Fruit fly (Drosophila melanogaster) whole organism, pupa: ENCODE measurements around the gene CG14731.

ENCODE experiments used
- CG10348 ChIP-seq: fragments of 200-800 bp; sonication (Bioruptor generic); IDR thresholded peaks from 2 replicates; pipeline ENCODE4 v1.3.6; 2022; ENCODE audit warnings: missing biosample characterization, missing genetic modification characterization
- CG12605 ChIP-seq: fragments of 200-800 bp; sonication (Bioruptor generic); IDR thresholded peaks from 2 replicates; pipeline ENCODE4 v1.3.6; 2022; ENCODE audit warnings: missing biosample characterization, missing genetic modification characterization
- CG13204 ChIP-seq: fragments of 200-800 bp; sonication (Bioruptor generic); optimal IDR thresholded peaks from 2 replicates; lab custom pipeline; 2018; ENCODE audit warnings: missing biosample characterization, mild to moderate bottlenecking, missing genetic modification characterization, moderate library complexity
- CG14655 ChIP-seq: fragments of 200-800 bp; sonication (Bioruptor generic); optimal IDR thresholded peaks from 3 replicates; lab custom pipeline; 2017; ENCODE audit warnings: mild to moderate bottlenecking, missing biosample characterization, missing genetic modification reagents, missing genetic modification characterization
- CG15710 ChIP-seq: fragments of 200-800 bp; sonication (Bioruptor generic); optimal IDR thresholded peaks from 2 replicates; lab custom pipeline; 2018; ENCODE audit warnings: missing biosample characterization, mild to moderate bottlenecking, missing genetic modification characterization, moderate library complexity
- CG17806 ChIP-seq: fragments of 200-800 bp; sonication (Bioruptor generic); optimal IDR thresholded peaks from 2 replicates; lab custom pipeline; 2018; ENCODE audit warnings: missing biosample characterization, mild to moderate bottlenecking, missing genetic modification characterization, moderate library complexity
- CG32121 ChIP-seq: fragments of 200-800 bp; sonication (Bioruptor generic); IDR thresholded peaks from 2 replicates; pipeline ENCODE4 v1.3.6; 2022; ENCODE audit warnings: missing biosample characterization, missing genetic modification characterization
- CG34367 ChIP-seq: fragments of 200-800 bp; sonication (Bioruptor generic); optimal IDR thresholded peaks from 2 replicates; lab custom pipeline; 2018; ENCODE audit warnings: missing biosample characterization, mild to moderate bottlenecking, missing genetic modification characterization
- CG4496 ChIP-seq: fragments of 200-800 bp; sonication (Bioruptor generic); IDR thresholded peaks from 3 replicates; pipeline ENCODE4 v1.3.6; 2022; ENCODE audit warnings: missing biosample characterization, missing genetic modification characterization
- CG8159 ChIP-seq: fragments of 200-800 bp; sonication (Bioruptor generic); optimal IDR thresholded peaks from 3 replicates; lab custom pipeline; 2018; ENCODE audit warnings: missing biosample characterization, mild to moderate bottlenecking, missing genetic modification characterization, moderate library complexity
- CG8301 ChIP-seq: fragments of 200-800 bp; sonication (Bioruptor generic); optimal IDR thresholded peaks from 2 replicates; lab custom pipeline; 2018; ENCODE audit warnings: missing biosample characterization, mild to moderate bottlenecking, missing genetic modification characterization
- CG9948 ChIP-seq: fragments of 200-800 bp; sonication (Bioruptor generic); optimal IDR thresholded peaks from 2 replicates; lab custom pipeline; 2018; ENCODE audit warnings: missing biosample characterization, mild to moderate bottlenecking, missing genetic modification characterization, moderate library complexity
- D1 ChIP-seq: fragments of 200-800 bp; sonication (Bioruptor generic); optimal IDR thresholded peaks from 2 replicates; lab custom pipeline; 2018; ENCODE audit warnings: missing biosample characterization, mild to moderate bottlenecking, missing genetic modification characterization, moderate library complexity
- EcR ChIP-seq: fragments of 200-800 bp; sonication (Bioruptor generic); optimal IDR thresholded peaks from 3 replicates; lab custom pipeline; 2019; ENCODE audit warnings: missing biosample characterization, missing genetic modification characterization, mild to moderate bottlenecking, moderate library complexity, missing genetic modification reagents
- Ets98B ChIP-seq: fragments of 200-800 bp; sonication (Bioruptor generic); IDR thresholded peaks from 2 replicates; pipeline ENCODE4 v1.3.6; 2022; ENCODE audit warnings: missing biosample characterization, missing genetic modification characterization
- Pif1A ChIP-seq: fragments of 200-800 bp; sonication (Bioruptor generic); optimal IDR thresholded peaks from 3 replicates; lab custom pipeline; 2016; ENCODE audit warnings: missing biosample characterization, missing genetic modification characterization
- Pif1B ChIP-seq: fragments of 200-800 bp; sonication (Bioruptor generic); optimal IDR thresholded peaks from 3 replicates; lab custom pipeline; 2016; ENCODE audit warnings: missing biosample characterization, missing genetic modification characterization
- Snoo ChIP-seq: fragments of 200-800 bp; sonication (Bioruptor generic); optimal IDR thresholded peaks from 3 replicates; lab custom pipeline; 2017; ENCODE audit warnings: missing biosample characterization, mild to moderate bottlenecking, missing genetic modification characterization, inconsistent platforms
- fd96Ca ChIP-seq: fragments of 200-800 bp; sonication (Bioruptor generic); IDR thresholded peaks from 3 replicates; pipeline ENCODE4 v1.3.6; 2022; ENCODE audit warnings: missing biosample characterization, missing genetic modification characterization
- gl ChIP-seq: fragments of 200-800 bp; sonication (Bioruptor generic); optimal IDR thresholded peaks from 2 replicates; lab custom pipeline; 2018; ENCODE audit warnings: missing biosample characterization, mild to moderate bottlenecking, missing genetic modification characterization
- rn ChIP-seq: fragments of 200-800 bp; sonication (Bioruptor generic); IDR thresholded peaks from 2 replicates; pipeline ENCODE4 v1.3.6; 2022; ENCODE audit warnings: missing biosample characterization, missing genetic modification characterization

The CG14731 gene

DNA sequence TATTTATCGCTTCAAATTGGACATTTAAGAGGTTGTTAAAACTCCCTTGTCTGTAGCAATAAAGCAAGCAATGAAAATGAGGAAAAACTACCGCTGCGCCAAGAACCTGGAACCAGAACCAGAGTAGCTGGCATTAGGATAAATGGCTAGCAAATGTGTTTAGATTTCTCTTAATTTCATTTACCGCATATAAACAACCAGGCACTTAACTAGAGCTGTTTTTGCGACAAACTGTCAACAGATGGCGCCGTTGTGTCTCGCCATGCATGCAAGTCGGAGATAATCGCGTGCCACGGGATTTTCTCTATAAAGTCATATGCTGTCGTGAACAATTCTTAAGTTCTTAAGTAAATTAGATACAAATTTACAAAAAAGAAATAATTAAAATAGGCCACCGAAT lies 2.8 kb downstream of the CG14731 start:
- TF ChIP-seq CG10348 (GFP tag; lab: Robert Waterston, UW) (no peak), CG4496 (GFP tag; lab: Robert Waterston, UW) (no peak), CG12605 (no peak), CG34367 (tag; lab: Kevin White, UChicago) (no peak), CG15710 (tag; lab: Kevin White, UChicago) (no peak), CG14655 (GFP tag; lab: Kevin White, UChicago) (no peak), gl (tag; lab: Kevin White, UChicago) (no peak)

- TF ChIP-seq Snoo (tag; lab: Kevin White, UChicago) = no peak
- peak; percentile 64 for TF ChIP-seq EcR
- peak; percentile 12 for TF ChIP-seq Pif1B (GFP tag; lab: Kevin White, UChicago)
- TF ChIP-seq CG13204 (GFP tag; lab: Kevin White, UChicago) = peak; percentile 60
- peak; percentile 69 for TF ChIP-seq CG17806 (tag; lab: Kevin White, UChicago)
- TF ChIP-seq CG14655 (GFP tag; lab: Kevin White, UChicago) = peak; percentile 64
- peak; percentile 57 for TF ChIP-seq CG32121
- peak; percentile 58 for TF ChIP-seq CG8159
- peak; percentile 10 for TF ChIP-seq Pif1A (GFP tag; lab: Kevin White, UChicago)
- TF ChIP-seq fd96Ca (GFP tag; lab: Robert Waterston, UW) = peak; percentile 88
- peak; percentile 57; the same call in 1 of the 2 replicates for TF ChIP-seq CG12605
- no peak for TF ChIP-seq CG34367 (tag; lab: Kevin White, UChicago)
- TF ChIP-seq Ets98B (GFP tag; lab: Robert Waterston, UW) = peak; percentile 72
- TF ChIP-seq CG9948 (tag; lab: Kevin White, UChicago) = peak; percentile 34
- TF ChIP-seq rn (GFP tag; lab: Robert Waterston, UW) = peak; percentile 65
- TF ChIP-seq CG15710 (tag; lab: Kevin White, UChicago) = peak; percentile 18
- TF ChIP-seq CG10348 (GFP tag; lab: Robert Waterston, UW) = no peak
- peak; percentile 7 for TF ChIP-seq D1 (tag; lab: Kevin White, UChicago)
- TF ChIP-seq gl (tag; lab: Kevin White, UChicago) = no peak
- TF ChIP-seq CG4496 (GFP tag; lab: Robert Waterston, UW) = peak; percentile 75
- peak; percentile 51 for TF ChIP-seq CG8301
Measured at dm6 chr3R:11937427-11938114, 6.5 kb downstream of the CG14731 start.

DNA sequence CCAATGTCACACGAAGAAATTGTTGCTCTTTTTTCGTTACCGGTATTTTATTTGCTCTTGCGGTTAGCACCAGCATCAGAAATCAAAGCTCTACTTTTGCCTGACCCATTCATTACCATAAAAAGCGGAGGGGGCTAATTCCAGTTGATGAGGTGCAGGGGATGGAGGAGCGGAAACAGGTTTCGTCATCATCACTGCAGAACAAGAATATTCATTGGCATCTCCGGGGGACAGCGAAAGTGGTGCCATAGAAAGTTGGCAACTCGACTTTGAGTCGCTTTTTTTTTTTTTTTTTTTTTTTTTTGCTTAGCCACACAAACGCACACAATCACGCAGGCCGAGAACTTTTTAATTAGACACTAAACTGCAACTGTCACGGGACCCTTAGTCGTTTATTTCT lies 10.1 kb downstream of the CG14731 start:
- TF ChIP-seq CG12605 = no peak
- no peak for TF ChIP-seq Pif1B (GFP tag; lab: Kevin White, UChicago)
- TF ChIP-seq CG14655 (GFP tag; lab: Kevin White, UChicago) = peak; percentile 17

dm6 chr3R:11945450-11946317 lies 14.6 kb downstream of the CG14731 start:
- peak; percentile 4 for TF ChIP-seq CG34367 (tag; lab: Kevin White, UChicago)
- no peak for TF ChIP-seq D1 (tag; lab: Kevin White, UChicago)
- peak; percentile 78 for TF ChIP-seq EcR
- no peak for TF ChIP-seq Pif1B (GFP tag; lab: Kevin White, UChicago)
- no peak for TF ChIP-seq CG15710 (tag; lab: Kevin White, UChicago)
- TF ChIP-seq CG17806 (tag; lab: Kevin White, UChicago) = peak; percentile 12
- TF ChIP-seq CG13204 (GFP tag; lab: Kevin White, UChicago) = peak; percentile 59
- peak; percentile 60 for TF ChIP-seq CG9948 (tag; lab: Kevin White, UChicago)
- TF ChIP-seq CG14655 (GFP tag; lab: Kevin White, UChicago) = peak; percentile 70
- TF ChIP-seq fd96Ca (GFP tag; lab: Robert Waterston, UW) = no peak; the same call in 2 of the 3 replicates
- no peak for TF ChIP-seq rn (GFP tag; lab: Robert Waterston, UW)
- TF ChIP-seq Snoo (tag; lab: Kevin White, UChicago) = no peak
- TF ChIP-seq CG32121 = no peak
- TF ChIP-seq CG10348 (GFP tag; lab: Robert Waterston, UW) = no peak
- no peak for TF ChIP-seq CG12605
- no peak for TF ChIP-seq CG4496 (GFP tag; lab: Robert Waterston, UW)
- TF ChIP-seq Ets98B (GFP tag; lab: Robert Waterston, UW) = peak; percentile 18; the same call in 1 of the 2 replicates
- TF ChIP-seq CG8159 = peak; percentile 66
- TF ChIP-seq Pif1A (GFP tag; lab: Kevin White, UChicago) = no peak
- TF ChIP-seq CG8301 = peak; percentile 60
- TF ChIP-seq gl (tag; lab: Kevin White, UChicago) = no peak

- TF ChIP-seq CG15710 (tag; lab: Kevin White, UChicago) = peak; percentile 63
- TF ChIP-seq Pif1B (GFP tag; lab: Kevin White, UChicago) = peak; percentile 48
- peak; percentile 61 for TF ChIP-seq gl (tag; lab: Kevin White, UChicago)
- TF ChIP-seq Pif1A (GFP tag; lab: Kevin White, UChicago) = peak; percentile 42
- TF ChIP-seq CG17806 (tag; lab: Kevin White, UChicago) = peak; percentile 58
- TF ChIP-seq CG8301 = peak; percentile 63
- TF ChIP-seq CG8159 = peak; percentile 68
- TF ChIP-seq CG4496 (GFP tag; lab: Robert Waterston, UW) = peak; percentile 69; the same call in 2 of the 3 replicates
- peak; percentile 8 for TF ChIP-seq EcR
- TF ChIP-seq CG14655 (GFP tag; lab: Kevin White, UChicago) = no peak
- TF ChIP-seq CG9948 (tag; lab: Kevin White, UChicago) = peak; percentile 59
- peak; percentile 69 for TF ChIP-seq Snoo (tag; lab: Kevin White, UChicago)
- TF ChIP-seq CG34367 (tag; lab: Kevin White, UChicago) = peak; percentile 60
- no peak for TF ChIP-seq D1 (tag; lab: Kevin White, UChicago)
- peak; percentile 55; the same call in 2 of the 3 replicates for TF ChIP-seq fd96Ca (GFP tag; lab: Robert Waterston, UW)
- peak; percentile 38; the same call in 1 of the 2 replicates for TF ChIP-seq Ets98B (GFP tag; lab: Robert Waterston, UW)
- TF ChIP-seq CG32121 = no peak
- TF ChIP-seq rn (GFP tag; lab: Robert Waterston, UW) = 0 out of 2 replicates have a peak, but pooled peaks have one; percentile 11
- TF ChIP-seq CG13204 (GFP tag; lab: Kevin White, UChicago) = peak; percentile 24
- TF ChIP-seq CG12605 = peak; percentile 32; the same call in 1 of the 2 replicates
- TF ChIP-seq CG10348 (GFP tag; lab: Robert Waterston, UW) = no peak
- TF ChIP-seq, all 21 proteins: peak for 17
Measured at dm6 chr3R:11947079-11947869, 16.2 kb downstream of the CG14731 start.
